Fruit fly (Drosophila melanogaster) whole organism, wandering third instar larva: ENCODE results near the gene CG43773.
A peak's percentile ranks its signal among the peaks of the same experiment; 100 is the strongest.

ENCODE experiments used
- Abd-B ChIP-seq: fragments of >200 bp; optimal IDR thresholded peaks from 2 replicates; lab custom pipeline; 2017; ENCODE audit warnings: missing biosample characterization, missing genetic modification characterization
- CG32264 ChIP-seq: fragments of 200-800 bp; sonication (Bioruptor generic); optimal IDR thresholded peaks from 2 replicates; lab custom pipeline; 2016; ENCODE audit warnings: missing biosample characterization, missing genetic modification characterization
- CG9705 ChIP-seq: fragments of 200-800 bp; sonication (Bioruptor generic); optimal IDR thresholded peaks from 2 replicates; lab custom pipeline; 2018; ENCODE audit warnings: missing biosample characterization, mild to moderate bottlenecking, missing genetic modification characterization
- CrebA ChIP-seq: fragments of 200-800 bp; sonication (Bioruptor generic); optimal IDR thresholded peaks from 2 replicates; lab custom pipeline; 2016; ENCODE audit warnings: missing biosample characterization, mild to moderate bottlenecking, missing genetic modification characterization, borderline replicate concordance
- Dfd ChIP-seq: fragments of >200 bp; optimal IDR thresholded peaks from 2 replicates; lab custom pipeline; 2017; ENCODE audit warnings: missing biosample characterization, missing genetic modification characterization
- Dif ChIP-seq: fragments of 200-275, 200-300 bp; sonication (Bioruptor generic); optimal IDR thresholded peaks from 2 replicates; lab custom pipeline; 2018; ENCODE audit warnings: missing biosample characterization, missing genetic modification characterization; ENCODE audit not compliant: partially characterized antibody
- GATAd ChIP-seq: sonication (Bioruptor generic); optimal IDR thresholded peaks from 2 replicates; lab custom pipeline; 2016; ENCODE audit warnings: missing biosample characterization, missing genetic modification characterization
- HLH106 ChIP-seq: fragments of 200-800 bp; optimal IDR thresholded peaks from 3 replicates; lab custom pipeline; 2019; ENCODE audit warnings: missing biosample characterization, mild to moderate bottlenecking, missing genetic modification characterization, moderate library complexity
- Hnf4 ChIP-seq: fragments of 200-800 bp; sonication (Bioruptor generic); optimal IDR thresholded peaks from 2 replicates; lab custom pipeline; 2016; ENCODE audit warnings: missing biosample characterization, mild to moderate bottlenecking, missing genetic modification characterization
- Hr78 ChIP-seq: fragments of >200 bp; optimal IDR thresholded peaks from 2 replicates; lab custom pipeline; 2017; ENCODE audit warnings: missing biosample characterization, missing genetic modification characterization
- Jra ChIP-seq: sonication (Bioruptor generic); optimal IDR thresholded peaks from 2 replicates; lab custom pipeline; 2016; ENCODE audit warnings: missing biosample characterization, missing genetic modification characterization
- Myc ChIP-seq: fragments of >200 bp; optimal IDR thresholded peaks from 2 replicates; lab custom pipeline; 2017
- N ChIP-seq: fragments of >200 bp; optimal IDR thresholded peaks from 2 replicates; lab custom pipeline; 2018; ENCODE audit warnings: missing biosample characterization, missing external identifiers, missing genetic modification characterization
- OdsH ChIP-seq: fragments of 200-800 bp; sonication (Bioruptor generic); optimal IDR thresholded peaks from 2 replicates; lab custom pipeline; 2016; ENCODE audit warnings: missing biosample characterization, mild to moderate bottlenecking, missing genetic modification characterization
- Sp1 ChIP-seq: fragments of 200-800 bp; sonication (Bioruptor generic); optimal IDR thresholded peaks from 3 replicates; lab custom pipeline; 2019; ENCODE audit warnings: missing biosample characterization, mild to moderate bottlenecking, missing genetic modification characterization, moderate library complexity
- Vsx2 ChIP-seq: fragments of 200-300, 225-300 bp; sonication (Bioruptor generic); optimal IDR thresholded peaks from 2 replicates; lab custom pipeline; 2018; ENCODE audit warnings: missing biosample characterization, missing genetic modification characterization; ENCODE audit not compliant: partially characterized antibody
- br ChIP-seq: fragments of 200-800 bp; sonication (Bioruptor generic); optimal IDR thresholded peaks from 2 replicates; lab custom pipeline; 2016; ENCODE audit warnings: missing biosample characterization, missing genetic modification characterization
- dl ChIP-seq, 2 experiments: fragments of 175-275, 200-275 bp in 1 of 2; fragments of 200-275 bp in 1 of 2; sonication (Bioruptor generic); optimal IDR thresholded peaks; lab custom pipeline; 2018; ENCODE audit warnings: mild to moderate bottlenecking in 2 of 2, missing biosample characterization in 2 of 2, missing genetic modification characterization in 2 of 2, moderate library complexity in 2 of 2; ENCODE audit not compliant: partially characterized antibody in 2 of 2, insufficient read depth in 1 of 2
- dmrt93B ChIP-seq: fragments of 200-800 bp; sonication (Bioruptor generic); optimal IDR thresholded peaks from 2 replicates; lab custom pipeline; 2018; ENCODE audit warnings: missing biosample characterization, mild to moderate bottlenecking, missing genetic modification characterization
- dsf ChIP-seq: sonication (Bioruptor generic); optimal IDR thresholded peaks from 2 replicates; lab custom pipeline; 2016; ENCODE audit warnings: missing biosample characterization, missing genetic modification characterization, borderline replicate concordance
- foxo ChIP-seq, 2 experiments: fragments of 200-800 bp; sonication (Bioruptor generic); optimal IDR thresholded peaks; 2 replicates in 1 of 2; 3 replicates in 1 of 2; lab custom pipeline; 2016 to 2017; ENCODE audit warnings: missing biosample characterization in 2 of 2, missing genetic modification characterization in 2 of 2
- fru ChIP-seq: fragments of 200-800 bp; sonication (Bioruptor generic); optimal IDR thresholded peaks from 3 replicates; lab custom pipeline; 2016; ENCODE audit warnings: missing biosample characterization, mild to moderate bottlenecking, missing genetic modification characterization
- h ChIP-seq: fragments of 200-800 bp; sonication (Bioruptor generic); optimal IDR thresholded peaks from 3 replicates; lab custom pipeline; 2016; ENCODE audit warnings: missing biosample characterization, mild to moderate bottlenecking, missing genetic modification characterization
- jim ChIP-seq: fragments of 175-275, 200-325 bp; sonication (Bioruptor generic); optimal IDR thresholded peaks from 2 replicates; lab custom pipeline; 2016; ENCODE audit warnings: missing biosample characterization, mild to moderate bottlenecking, missing genetic modification characterization
- pan ChIP-seq: fragments of >200 bp; optimal IDR thresholded peaks from 2 replicates; lab custom pipeline; 2017
- psq ChIP-seq: fragments of 200-800 bp; sonication (Bioruptor generic); optimal IDR thresholded peaks from 3 replicates; lab custom pipeline; 2017; ENCODE audit warnings: missing biosample characterization, mild to moderate bottlenecking, missing genetic modification characterization, moderate library complexity
- rgr ChIP-seq: fragments of 200-800 bp; sonication (Bioruptor generic); optimal IDR thresholded peaks from 3 replicates; lab custom pipeline; 2016; ENCODE audit warnings: missing biosample characterization, mild to moderate bottlenecking, missing genetic modification characterization
- sage ChIP-seq: fragments of 200-800 bp; sonication (Bioruptor generic); optimal IDR thresholded peaks from 2 replicates; lab custom pipeline; 2016; ENCODE audit warnings: missing biosample characterization, mild to moderate bottlenecking, missing genetic modification characterization
- sv ChIP-seq: fragments of 200-800 bp; sonication (Bioruptor generic); optimal IDR thresholded peaks from 3 replicates; lab custom pipeline; 2016; ENCODE audit warnings: missing biosample characterization, missing genetic modification characterization
- tai ChIP-seq: sonication (Bioruptor generic); optimal IDR thresholded peaks from 2 replicates; lab custom pipeline; 2016; ENCODE audit warnings: missing biosample characterization, missing genetic modification characterization
- usp ChIP-seq: fragments of >200 bp; optimal IDR thresholded peaks from 2 replicates; lab custom pipeline; 2017; ENCODE audit warnings: missing biosample characterization, missing genetic modification characterization

CG43773 gene

DNA sequence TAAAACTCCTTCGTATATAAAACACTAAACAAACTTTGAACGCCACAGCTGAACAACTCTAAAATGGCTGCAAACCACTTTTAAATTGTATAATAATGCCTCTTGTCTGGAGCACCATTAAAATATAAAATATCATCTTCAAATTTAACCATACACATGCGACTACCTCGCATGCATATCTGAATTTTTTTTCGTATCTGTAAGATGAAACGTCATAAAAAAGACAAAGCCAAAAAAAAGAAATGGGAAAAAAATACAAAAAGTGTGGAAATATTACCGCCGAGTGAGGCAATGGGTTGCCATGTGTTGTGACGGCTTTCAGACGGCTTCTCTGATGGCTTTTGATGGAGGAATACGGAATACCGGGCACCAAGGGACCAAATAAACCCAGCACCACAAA lies 44.9 kb downstream of the CG43773 start:
- no peak for TF ChIP-seq Jra (GFP tag; lab: Kevin White, UChicago)
- no peak for TF ChIP-seq sage (GFP tag; lab: Kevin White, UChicago)
- TF ChIP-seq dmrt93B, result no peak
- TF ChIP-seq fru, result no peak
- no peak for TF ChIP-seq Hr78 (GFP tag; lab: Kevin White, UChicago)
- no peak for TF ChIP-seq sv (GFP tag; lab: Kevin White, UChicago)
- TF ChIP-seq foxo (GFP tag; optimal IDR thresholded peaks at IDR 0.05; lab: Kevin White, UChicago), result no peak
- TF ChIP-seq Abd-B (GFP tag; lab: Kevin White, UChicago), result no peak
- no peak for TF ChIP-seq OdsH (GFP tag; lab: Kevin White, UChicago)
- no peak for TF ChIP-seq Sp1 (GFP tag; lab: Kevin White, UChicago)
- no peak for TF ChIP-seq Vsx2 (GFP tag; lab: Kevin White, UChicago)
- TF ChIP-seq HLH106 (tag; lab: Kevin White, UChicago), result no peak
- TF ChIP-seq br (GFP tag; lab: Kevin White, UChicago), result no peak

DNA sequence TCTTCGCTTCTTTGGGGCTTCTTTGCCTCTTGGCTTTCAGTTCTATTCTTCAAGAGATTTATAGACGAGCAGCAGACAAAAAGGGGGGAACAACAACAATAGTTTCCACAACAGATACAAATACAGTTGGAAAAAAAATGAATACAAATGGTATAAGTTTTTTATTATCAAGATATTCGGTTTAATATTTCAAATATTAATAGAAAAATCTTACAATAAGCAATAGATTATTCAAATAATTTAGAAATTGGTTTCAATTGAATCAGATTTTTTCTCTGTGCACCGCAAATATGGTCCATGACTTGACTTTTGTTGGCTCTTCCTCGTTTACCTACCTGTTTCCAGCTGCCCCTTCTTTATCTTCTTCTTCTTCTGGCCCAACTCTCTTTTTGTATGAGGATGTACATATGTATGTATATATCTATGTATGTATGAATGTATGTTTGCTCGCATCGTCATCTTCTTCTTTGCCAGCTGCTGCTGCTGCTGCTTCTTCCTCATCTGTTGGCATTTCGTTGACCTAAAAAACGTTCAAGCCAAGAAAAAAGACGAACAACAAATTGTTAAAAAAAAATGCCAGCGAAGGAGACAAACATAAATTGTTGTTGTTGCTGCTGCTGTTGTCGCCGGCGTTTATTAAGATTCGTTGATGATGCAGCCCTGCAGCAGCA lies 46.1 kb downstream of the CG43773 start:
- TF ChIP-seq usp (no peak), GATAd (no peak), Hnf4 (GFP tag; lab: Kevin White, UChicago) (no peak), CG32264 (GFP tag; lab: Kevin White, UChicago) (no peak), pan (lab: Kevin White, UChicago) (no peak), h (GFP tag; lab: Kevin White, UChicago) (peak; percentile 24), rgr (no peak), Jra (GFP tag; lab: Kevin White, UChicago) (no peak), OdsH (GFP tag; lab: Kevin White, UChicago) (peak; percentile 54), dl (GFP tag; optimal IDR thresholded peaks at IDR 0.05; lab: Kevin White, UChicago; ENCODE audit: insufficient read depth in 1 of 2, partially characterized antibody in 2 of 2) (no peak), tai (GFP tag; lab: Kevin White, UChicago) (no peak), fru (no peak), HLH106 (tag; lab: Kevin White, UChicago) (no peak), Hr78 (GFP tag; lab: Kevin White, UChicago) (no peak), CrebA (no peak), dsf (GFP tag; lab: Kevin White, UChicago) (no peak), CG9705 (GFP tag; lab: Kevin White, UChicago) (no peak), Myc (lab: Kevin White, UChicago) (no peak), sv (GFP tag; lab: Kevin White, UChicago) (peak; percentile 48), N (no peak), Dfd (GFP tag; lab: Kevin White, UChicago) (no peak), Dif (no peak), dmrt93B (no peak), jim (GFP tag; lab: Kevin White, UChicago) (no peak), psq (GFP tag; lab: Kevin White, UChicago) (peak; percentile 36), br (GFP tag; lab: Kevin White, UChicago) (peak; percentile 9), sage (GFP tag; lab: Kevin White, UChicago) (no peak), Sp1 (GFP tag; lab: Kevin White, UChicago) (peak; percentile 37), foxo (GFP tag; optimal IDR thresholded peaks at IDR 0.05; lab: Kevin White, UChicago) (peak in 1 of 2 experiments; percentile 34), Abd-B (GFP tag; lab: Kevin White, UChicago) (no peak)

DNA sequence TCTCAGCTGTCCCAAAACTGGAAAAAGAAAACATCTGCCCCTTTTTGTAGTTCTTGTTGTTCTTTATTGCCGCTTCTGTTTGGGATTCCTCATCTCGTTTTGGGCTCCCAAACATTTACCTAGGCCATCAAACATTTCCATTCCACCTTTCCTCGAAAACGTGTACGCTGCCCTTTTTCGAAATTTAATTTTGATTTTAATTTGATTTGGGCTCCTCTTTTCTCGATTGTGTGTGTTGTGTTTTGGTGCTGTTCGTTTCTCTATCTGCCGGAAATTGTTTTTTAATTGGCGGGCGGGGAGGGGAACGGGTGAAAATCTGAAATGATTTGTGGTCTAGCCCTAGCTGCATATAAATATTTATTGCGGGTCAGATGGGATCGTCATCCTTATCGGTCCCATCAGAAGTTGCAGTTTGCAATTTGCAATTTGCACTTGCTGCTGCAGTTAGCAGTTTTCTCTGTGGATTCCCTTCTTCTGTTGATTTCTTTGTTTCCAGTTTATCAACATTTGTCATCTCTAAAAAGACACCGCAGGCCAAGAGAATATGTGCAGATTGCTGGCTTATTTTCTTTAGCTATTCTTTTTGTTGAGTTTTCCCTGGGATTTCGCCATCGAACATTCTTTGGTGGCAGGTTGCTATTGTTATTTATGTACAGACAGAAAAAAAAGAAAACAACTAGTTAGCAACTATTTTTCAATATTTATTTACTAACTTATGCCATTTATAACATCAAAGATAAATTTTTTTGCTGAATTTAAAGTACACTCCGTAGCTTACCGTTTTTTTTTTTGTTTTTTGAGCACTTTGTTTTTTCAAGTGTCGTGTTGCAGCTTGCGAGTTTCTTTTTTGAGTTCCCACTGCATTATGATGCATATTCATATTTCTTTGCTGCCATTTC lies 47.6 kb downstream of the CG43773 start:
- TF ChIP-seq Hnf4 (GFP tag; lab: Kevin White, UChicago) (peak; percentile 12), fru (peak; percentile 20), dl (GFP tag; optimal IDR thresholded peaks at IDR 0.05; lab: Kevin White, UChicago; ENCODE audit: insufficient read depth in 1 of 2, partially characterized antibody in 2 of 2) (no peak), OdsH (GFP tag; lab: Kevin White, UChicago) (peak; percentile 10), br (GFP tag; lab: Kevin White, UChicago) (no peak), foxo (GFP tag; optimal IDR thresholded peaks at IDR 0.05; lab: Kevin White, UChicago) (peak in 1 of 2 experiments; percentile 33), tai (GFP tag; lab: Kevin White, UChicago) (peak; percentile 14), h (GFP tag; lab: Kevin White, UChicago) (peak; percentile 19)
